Worm (Caenorhabditis elegans): ENCODE results near the gene sec-15.

DNA sequence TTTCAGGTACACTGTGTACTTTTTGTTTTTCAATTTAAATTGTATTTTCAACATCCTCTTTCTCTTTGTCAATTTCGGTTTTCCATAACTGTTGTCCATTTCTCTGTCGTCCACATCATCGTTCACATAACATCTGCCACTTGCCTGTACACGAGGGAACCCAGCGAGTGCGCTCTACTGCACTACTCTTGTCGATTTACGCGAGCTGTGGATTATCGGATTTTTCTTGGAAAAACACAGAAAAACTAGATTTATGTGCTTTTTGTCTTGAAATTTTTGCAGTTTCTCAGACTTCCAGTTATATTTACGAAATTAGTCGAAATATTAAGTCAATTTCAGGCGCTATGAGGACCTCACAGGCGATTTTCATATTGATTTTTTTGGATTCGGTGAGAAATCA is 43.7 kb downstream of the sec-15 start, which contains the start of gene chup-1:
- TF ChIP-seq nhr-237 (tag; optimal IDR thresholded peaks at IDR 0.05), result no peak
- TF ChIP-seq aly-2 (tag; optimal IDR thresholded peaks at IDR 0.05), result no peak
- no peak for TF ChIP-seq pqm-1 (tag; optimal IDR thresholded peaks at IDR 0.05)
- TF ChIP-seq ZK546.5 (tag; optimal IDR thresholded peaks at IDR 0.05), result no peak
- no peak for TF ChIP-seq jun-1 (tag; optimal IDR thresholded peaks at IDR 0.05)
